Fruit fly (Drosophila melanogaster): ENCODE results near the gene Tmtc1.

The Tmtc1 gene

DNA sequence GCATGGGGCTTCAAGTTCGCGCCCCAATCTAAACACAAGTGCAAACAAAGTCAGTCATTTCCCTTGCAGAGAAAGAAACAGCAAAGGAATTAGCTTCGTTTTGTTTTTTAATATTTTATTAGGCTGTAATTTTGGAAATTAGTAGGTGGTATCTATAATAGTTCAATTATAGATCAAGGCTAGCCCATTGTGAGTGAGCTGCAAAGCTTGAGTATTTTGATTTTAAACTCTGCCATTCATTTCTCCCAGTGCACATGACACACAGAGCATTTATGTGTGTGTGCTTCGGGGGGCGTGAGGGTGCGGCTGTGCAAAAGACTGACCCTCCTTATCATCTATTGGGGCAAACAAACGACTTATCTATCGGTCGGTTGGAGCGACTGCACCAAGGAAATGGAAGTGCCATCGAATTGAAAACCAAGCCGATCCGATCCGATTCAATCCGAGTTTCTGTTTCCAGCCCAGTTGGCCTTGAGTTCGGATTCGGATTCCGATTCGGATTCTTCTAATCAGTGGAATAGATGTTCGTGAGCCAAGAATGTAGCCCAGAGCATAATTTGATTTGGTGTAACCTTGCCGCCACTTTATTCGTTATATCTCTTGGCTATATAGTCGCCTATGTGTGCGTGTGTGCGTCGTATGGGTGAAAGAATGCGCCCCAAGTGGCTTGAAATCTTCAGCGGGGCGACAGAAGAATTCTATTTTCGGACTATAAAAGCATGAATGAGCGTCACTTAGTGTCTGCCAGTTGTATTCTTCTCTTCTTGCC is 54.0 kb downstream of the Tmtc1 start (continued):
- TF ChIP-seq B-H1 (GFP tag; IDR thresholded peaks at IDR 0.05) (no peak), CG14014 (GFP tag; IDR thresholded peaks at IDR 0.05) (peak; percentile 80), dmrt99B (tag; optimal IDR thresholded peaks at IDR 0.05) (peak; percentile 68), Hr39 (optimal IDR thresholded peaks at IDR 0.05) (no peak), rib (GFP tag; IDR thresholded peaks at IDR 0.05) (no peak), Hmx (GFP tag; optimal IDR thresholded peaks at IDR 0.05) (no peak), pnt (GFP tag; optimal IDR thresholded peaks at IDR 0.05) (peak; percentile 37), lbe (GFP tag; optimal IDR thresholded peaks at IDR 0.05) (no peak), CG4328 (GFP tag; optimal IDR thresholded peaks at IDR 0.05) (no peak), CG34224 (GFP tag; IDR thresholded peaks at IDR 0.05; ENCODE audit: partially characterized antibody) (no peak), CG4617 (GFP tag; optimal IDR thresholded peaks at IDR 0.05; ENCODE audit: borderline replicate concordance) (no peak), Trl (optimal IDR thresholded peaks at IDR 0.05) (no peak), Trl (GFP tag; optimal IDR thresholded peaks at IDR 0.05) (no peak), CG15601 (tag; optimal IDR thresholded peaks at IDR 0.05) (no peak), CG10979 (tag; optimal IDR thresholded peaks at IDR 0.05) (peak; percentile 38), Sry-β (GFP tag; optimal IDR thresholded peaks at IDR 0.05) (no peak), klu (GFP tag; IDR thresholded peaks at IDR 0.05) (peak; percentile 18; the same call in 1 of the 2 replicates), ham (GFP tag; IDR thresholded peaks at IDR 0.05) (no peak), Sin3A (optimal IDR thresholded peaks at IDR 0.05) (no peak), CG10543 (GFP tag; optimal IDR thresholded peaks at IDR 0.05) (no peak), CG12391 (tag; optimal IDR thresholded peaks at IDR 0.05) (peak; percentile 29), CG1832 (GFP tag; optimal IDR thresholded peaks at IDR 0.05) (no peak), ara (GFP tag; IDR thresholded peaks at IDR 0.05) (peak; percentile 47; the same call in 1 of the 2 replicates), al (GFP tag; IDR thresholded peaks at IDR 0.05) (no peak), CG14667 (GFP tag; IDR thresholded peaks at IDR 0.05) (peak; percentile 55; the same call in 1 of the 2 replicates), ssp (GFP tag; IDR thresholded peaks at IDR 0.05) (no peak), sc (optimal IDR thresholded peaks at IDR 0.05) (no peak), sc (GFP tag; optimal IDR thresholded peaks at IDR 0.05) (no peak), caup (GFP tag; optimal IDR thresholded peaks at IDR 0.05; ENCODE audit: severe bottlenecking) (no peak), CG2120 (GFP tag; optimal IDR thresholded peaks at IDR 0.05) (peak; percentile 22), ftz-f1 (GFP tag; optimal IDR thresholded peaks at IDR 0.05) (peak; percentile 63), crol (GFP tag; IDR thresholded peaks at IDR 0.05) (peak; percentile 47; the same call in 1 of the 2 replicates), pb (GFP tag; optimal IDR thresholded peaks at IDR 0.05) (no peak), gt (GFP tag; IDR thresholded peaks at IDR 0.05) (no peak), CG7786 (GFP tag; optimal IDR thresholded peaks at IDR 0.05) (no peak), zfh2 (GFP tag; optimal IDR thresholded peaks at IDR 0.05) (no peak), Ets65A (GFP tag) (no peak), CG12299 (tag; optimal IDR thresholded peaks at IDR 0.05) (no peak), Abd-B (GFP tag; optimal IDR thresholded peaks at IDR 0.05) (peak; percentile 7), CG12219 (GFP tag; optimal IDR thresholded peaks at IDR 0.05) (no peak), CG12071 (GFP tag; optimal IDR thresholded peaks at IDR 0.05) (no peak), CG18011 (GFP tag; optimal IDR thresholded peaks at IDR 0.05) (no peak), dimm (GFP tag; IDR thresholded peaks at IDR 0.05) (no peak), CG18262 (tag; optimal IDR thresholded peaks at IDR 0.05) (peak; percentile 38), oc (tag; optimal IDR thresholded peaks at IDR 0.05) (no peak), CG15011 (GFP tag; optimal IDR thresholded peaks at IDR 0.05) (no peak), Ada2b (GFP tag; IDR thresholded peaks at IDR 0.05) (no peak), CG13424 (tag; optimal IDR thresholded peaks at IDR 0.05) (peak; percentile 21), NfI (GFP tag; optimal IDR thresholded peaks at IDR 0.05) (no peak), CG11247 (GFP tag; IDR thresholded peaks at IDR 0.05) (no peak), CG34376 (GFP tag; optimal IDR thresholded peaks at IDR 0.05) (peak; percentile 38)
